Worm (Caenorhabditis elegans): ENCODE data around the gene slc-17.5.

- TF ChIP-seq tbx-37 (GFP tag; conservative IDR thresholded peaks at IDR 0.05) (no peak), tbx-11 (GFP tag; IDR thresholded peaks at IDR 0.05) (no peak), B0310.2 (tag; optimal IDR thresholded peaks at IDR 0.05) (no peak), ama-1 (optimal IDR thresholded peaks at IDR 0.05) (no peak), ceh-13 (GFP tag; optimal IDR thresholded peaks at IDR 0.05) (no peak), ceh-36 (tag; optimal IDR thresholded peaks at IDR 0.05) (no peak), hmbx-1 (tag; optimal IDR thresholded peaks at IDR 0.05) (no peak), sea-1 (GFP tag; conservative IDR thresholded peaks at IDR 0.05) (no peak), flt-1 (GFP tag; IDR thresholded peaks at IDR 0.05) (no peak), aly-1 (tag; optimal IDR thresholded peaks at IDR 0.05) (no peak), hnd-1 (tag; optimal IDR thresholded peaks at IDR 0.05) (no peak), scrt-1 (GFP tag; IDR thresholded peaks at IDR 0.05) (no peak), hmg-4 (GFP tag; optimal IDR thresholded peaks at IDR 0.05) (no peak), F13C5.2 (tag; optimal IDR thresholded peaks at IDR 0.05) (no peak)
Observed at ce11 chrV:8299191-8299854, 14.6 kb upstream of the slc-17.5 start, which contains the start of gene W02D7.5.

All from whole organism, early embryonic.